Fruit fly (Drosophila melanogaster) Kc167 (cell line): Measurements from ENCODE around the gene AdamTS-A.

Source experiments
- Myc ChIP-seq: fragments of >200 bp; optimal IDR thresholded peaks from 2 replicates; lab custom pipeline; 2017; ENCODE audit warnings: missing external identifiers
- Sin3A ChIP-seq: fragments of >200 bp; optimal IDR thresholded peaks from 2 replicates; lab custom pipeline; 2018; ENCODE audit warnings: missing external identifiers
- h ChIP-seq: fragments of >200 bp; optimal IDR thresholded peaks from 3 replicates; lab custom pipeline; 2018; ENCODE audit warnings: missing external identifiers
- insv ChIP-seq: fragments of >200 bp; optimal IDR thresholded peaks from 3 replicates; lab custom pipeline; 2018; ENCODE audit warnings: missing external identifiers
- psq ChIP-seq: fragments of >200 bp; optimal IDR thresholded peaks from 2 replicates; lab custom pipeline; 2017; ENCODE audit warnings: missing external identifiers
- ttk ChIP-seq: sonication (Bioruptor generic); optimal IDR thresholded peaks from 2 replicates; lab custom pipeline; 2017; ENCODE audit warnings: missing external identifiers

Gene AdamTS-A

dm6 chr3R:15480068-15480467, 4.1 kb upstream of the AdamTS-A start:
- TF ChIP-seq Sin3A (lab: Kevin White, UChicago) (no peak), Myc (lab: Kevin White, UChicago) (no peak), psq (lab: Kevin White, UChicago) (no peak), h (lab: Kevin White, UChicago) (no peak), insv (no peak), ttk (lab: Kevin White, UChicago) (no peak)

- no peak for TF ChIP-seq h (lab: Kevin White, UChicago)
- TF ChIP-seq ttk (lab: Kevin White, UChicago), result no peak
- no peak for TF ChIP-seq Sin3A (lab: Kevin White, UChicago)
- no peak for TF ChIP-seq insv
These were observed 1.2 kb downstream of the AdamTS-A start for dm6 chr3R:15474820-15475219.

dm6 chr3R:15473360-15473938, 2.5 kb downstream of the AdamTS-A start:
- TF ChIP-seq h (lab: Kevin White, UChicago) (no peak), Sin3A (lab: Kevin White, UChicago) (no peak), ttk (lab: Kevin White, UChicago) (no peak), psq (lab: Kevin White, UChicago) (no peak)

dm6 chr3R:15472753-15473212, 3.2 kb downstream of the AdamTS-A start:
- TF ChIP-seq Myc (lab: Kevin White, UChicago), result no peak
- TF ChIP-seq psq (lab: Kevin White, UChicago), result no peak
- no peak for TF ChIP-seq ttk (lab: Kevin White, UChicago)
- TF ChIP-seq insv, result no peak

- TF ChIP-seq psq (lab: Kevin White, UChicago) (no peak), Sin3A (lab: Kevin White, UChicago) (no peak), Myc (lab: Kevin White, UChicago) (no peak), insv (no peak), h (lab: Kevin White, UChicago) (no peak), ttk (lab: Kevin White, UChicago) (no peak)
These were observed 4.3 kb downstream of the AdamTS-A start for dm6 chr3R:15471742-15472141.

- TF ChIP-seq insv (no peak), h (lab: Kevin White, UChicago) (no peak), Sin3A (lab: Kevin White, UChicago) (no peak), Myc (lab: Kevin White, UChicago) (no peak), ttk (lab: Kevin White, UChicago) (no peak), psq (lab: Kevin White, UChicago) (no peak)
These were observed 7.8 kb downstream of the AdamTS-A start for dm6 chr3R:15467991-15468764.

- TF ChIP-seq Myc (lab: Kevin White, UChicago), result no peak
- TF ChIP-seq ttk (lab: Kevin White, UChicago), result no peak
- TF ChIP-seq Sin3A (lab: Kevin White, UChicago), result no peak
- no peak for TF ChIP-seq insv
- no peak for TF ChIP-seq psq (lab: Kevin White, UChicago)
- no peak for TF ChIP-seq h (lab: Kevin White, UChicago)
These were observed 12.8 kb downstream of the AdamTS-A start for dm6 chr3R:15463172-15463571.

dm6 chr3R:15458186-15458715, 17.7 kb downstream of the AdamTS-A start:
- no peak for TF ChIP-seq Sin3A (lab: Kevin White, UChicago)
- no peak for TF ChIP-seq h (lab: Kevin White, UChicago)
- no peak for TF ChIP-seq psq (lab: Kevin White, UChicago)
- no peak for TF ChIP-seq Myc (lab: Kevin White, UChicago)
- TF ChIP-seq insv, result no peak
- TF ChIP-seq ttk (lab: Kevin White, UChicago), result no peak

- no peak for TF ChIP-seq ttk (lab: Kevin White, UChicago)
- TF ChIP-seq Sin3A (lab: Kevin White, UChicago), result no peak
- no peak for TF ChIP-seq insv
- no peak for TF ChIP-seq psq (lab: Kevin White, UChicago)
- TF ChIP-seq Myc (lab: Kevin White, UChicago), result no peak
- TF ChIP-seq h (lab: Kevin White, UChicago), result no peak
These were observed 18.5 kb downstream of the AdamTS-A start for dm6 chr3R:15457386-15458011.

dm6 chr3R:15451344-15452107, 24.5 kb downstream of the AdamTS-A start:
- TF ChIP-seq ttk (lab: Kevin White, UChicago), result no peak
- TF ChIP-seq psq (lab: Kevin White, UChicago), result no peak
- TF ChIP-seq insv, result no peak
- no peak for TF ChIP-seq Myc (lab: Kevin White, UChicago)
- TF ChIP-seq Sin3A (lab: Kevin White, UChicago), result no peak
- TF ChIP-seq h (lab: Kevin White, UChicago), result no peak

dm6 chr3R:15448657-15449056, 27.3 kb downstream of the AdamTS-A start:
- TF ChIP-seq h (lab: Kevin White, UChicago) (no peak), ttk (lab: Kevin White, UChicago) (no peak)
